Fruit fly (Drosophila melanogaster): ENCODE data around the gene CG9664.

DNA sequence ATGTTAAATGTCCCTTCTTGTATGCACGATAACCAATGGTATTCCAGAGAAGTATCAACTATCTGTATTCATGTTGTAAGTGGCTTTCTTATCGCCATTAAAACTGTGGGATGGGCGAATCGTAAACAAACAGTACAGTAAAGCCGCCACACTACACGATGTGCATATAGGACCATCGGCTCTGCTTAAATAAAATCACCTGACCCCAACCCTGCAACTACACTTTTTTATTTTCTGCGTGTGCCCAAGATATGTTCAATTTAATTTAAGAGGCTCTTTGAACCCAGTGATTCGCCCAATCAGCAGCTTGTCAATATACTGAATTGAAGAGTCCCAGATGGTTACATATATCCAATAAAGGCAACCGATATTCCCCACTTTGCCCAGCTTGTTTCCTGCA is 5.3 kb upstream of the CG9664 start:
- TF ChIP-seq achi (GFP tag; optimal IDR thresholded peaks at IDR 0.05) (no peak), CG6808 (GFP tag; optimal IDR thresholded peaks at IDR 0.05) (peak; percentile 46)

All from whole organism, prepupa.